Worm (Caenorhabditis elegans) whole organism, mixed stage, embryonic: Measurements from ENCODE around the gene srh-40.
A peak's percentile ranks its signal among the peaks of the same experiment; 100 is the strongest.

Experiments
- M03D4.4 ChIP-seq: sonication (generic microtip); optimal IDR thresholded peaks from 2 replicates; lab custom pipeline; 2017; ENCODE audit warnings: mild to moderate bottlenecking, missing genetic modification characterization, missing compliant biosample characterization
- bed-3 ChIP-seq: fragments of 200-800 bp; sonication (Bioruptor generic); optimal IDR thresholded peaks from 3 replicates; lab custom pipeline; 2018; ENCODE audit warnings: mild to moderate bottlenecking, missing genetic modification characterization, moderate library complexity, missing compliant biosample characterization
- blmp-1 ChIP-seq: fragments of 150-350 bp; optimal IDR thresholded peaks from 2 replicates; lab custom pipeline; 2014; ENCODE audit warnings: missing biosample characterization, missing genetic modification characterization
- ceh-39 ChIP-seq: fragments of 150-350 bp; optimal IDR thresholded peaks from 2 replicates; lab custom pipeline; 2014; ENCODE audit warnings: missing biosample characterization, missing genetic modification characterization
- ceh-43 ChIP-seq: fragments of 200-800 bp; sonication (Bioruptor generic); optimal IDR thresholded peaks from 2 replicates; lab custom pipeline; 2018; ENCODE audit warnings: mild to moderate bottlenecking, missing genetic modification characterization, moderate library complexity, missing compliant biosample characterization
- ceh-83 ChIP-seq: fragments of 200-800 bp; sonication (Bioruptor generic); optimal IDR thresholded peaks from 2 replicates; lab custom pipeline; 2018; ENCODE audit warnings: mild to moderate bottlenecking, missing genetic modification characterization, missing compliant biosample characterization
- ces-1 ChIP-seq: fragments of 150-350 bp; optimal IDR thresholded peaks from 2 replicates; lab custom pipeline; 2014; ENCODE audit warnings: missing biosample characterization, missing genetic modification reagents, missing genetic modification characterization
- cnd-1 ChIP-seq: fragments of 200-800 bp; sonication (Bioruptor generic); optimal IDR thresholded peaks from 2 replicates; lab custom pipeline; 2018; ENCODE audit warnings: mild to moderate bottlenecking, missing genetic modification characterization, missing compliant biosample characterization
- drap-1 ChIP-seq: fragments of 200-800 bp; sonication (Bioruptor generic); optimal IDR thresholded peaks from 3 replicates; lab custom pipeline; 2018; ENCODE audit warnings: mild to moderate bottlenecking, missing genetic modification characterization, missing compliant biosample characterization
- elt-1 ChIP-seq: sonication (generic microtip); optimal IDR thresholded peaks from 2 replicates; lab custom pipeline; 2017; ENCODE audit warnings: missing genetic modification characterization, mild to moderate bottlenecking, missing compliant biosample characterization, antibody characterized with exemption, moderate library complexity, borderline replicate concordance; ENCODE audit not compliant: insufficient read depth
- elt-3 ChIP-seq: fragments of 150-350 bp; optimal IDR thresholded peaks from 2 replicates; lab custom pipeline; 2014; ENCODE audit warnings: missing biosample characterization, missing genetic modification characterization
- flh-1 ChIP-seq: fragments of 200-800 bp; sonication (Bioruptor generic); optimal IDR thresholded peaks from 2 replicates; lab custom pipeline; 2018; ENCODE audit warnings: mild to moderate bottlenecking, missing genetic modification characterization, moderate library complexity, missing compliant biosample characterization
- ham-2 ChIP-seq: fragments of 200-800 bp; sonication (Bioruptor generic); optimal IDR thresholded peaks from 2 replicates; lab custom pipeline; 2018; ENCODE audit warnings: mild to moderate bottlenecking, missing genetic modification characterization, missing compliant biosample characterization
- hlh-1 ChIP-seq: fragments of 150-350 bp; optimal IDR thresholded peaks from 2 replicates; lab custom pipeline; 2014; ENCODE audit warnings: missing biosample characterization, missing genetic modification reagents, missing genetic modification characterization
- lin-13 ChIP-seq: fragments of 150-350 bp; optimal IDR thresholded peaks from 2 replicates; lab custom pipeline; 2014; ENCODE audit warnings: missing biosample characterization, missing genetic modification characterization
- lin-32 ChIP-seq: fragments of 200-800 bp; sonication (Bioruptor generic); optimal IDR thresholded peaks from 2 replicates; lab custom pipeline; 2018; ENCODE audit warnings: mild to moderate bottlenecking, missing genetic modification characterization, missing compliant biosample characterization
- mab-5 ChIP-seq: fragments of 150-350 bp; optimal IDR thresholded peaks from 2 replicates; lab custom pipeline; 2014; ENCODE audit warnings: missing biosample characterization, missing genetic modification characterization
- mep-1 ChIP-seq: fragments of 150-350 bp; optimal IDR thresholded peaks from 2 replicates; lab custom pipeline; 2017; ENCODE audit warnings: missing biosample characterization, missing genetic modification reagents, missing genetic modification characterization, inconsistent platforms
- mls-2 ChIP-seq: sonication (generic microtip); optimal IDR thresholded peaks from 2 replicates; lab custom pipeline; 2016; ENCODE audit warnings: mild to moderate bottlenecking, missing genetic modification characterization, moderate library complexity, missing compliant biosample characterization
- nhr-12 ChIP-seq: fragments of 150-350 bp; optimal IDR thresholded peaks from 2 replicates; lab custom pipeline; 2014; ENCODE audit warnings: missing biosample characterization, missing genetic modification characterization
- nhr-2 ChIP-seq: fragments of 150-350 bp; optimal IDR thresholded peaks from 2 replicates; lab custom pipeline; 2014; ENCODE audit warnings: missing biosample characterization, missing genetic modification characterization
- nhr-237 ChIP-seq: fragments of 150-350 bp; optimal IDR thresholded peaks from 2 replicates; lab custom pipeline; 2014; ENCODE audit warnings: missing biosample characterization, missing genetic modification characterization
- nhr-76 ChIP-seq: sonication (generic microtip); optimal IDR thresholded peaks from 2 replicates; lab custom pipeline; 2017; ENCODE audit warnings: missing biosample characterization, missing genetic modification characterization
- sem-2 ChIP-seq: fragments of 200-800 bp; sonication (Bioruptor generic); optimal IDR thresholded peaks from 2 replicates; lab custom pipeline; 2018; ENCODE audit warnings: mild to moderate bottlenecking, missing genetic modification characterization, missing compliant biosample characterization
- snpc-4 ChIP-seq: fragments of 150-350 bp; optimal IDR thresholded peaks from 2 replicates; lab custom pipeline; 2014; ENCODE audit warnings: missing biosample characterization, missing genetic modification characterization
- sptf-1 ChIP-seq: sonication (generic microtip); optimal IDR thresholded peaks from 2 replicates; lab custom pipeline; 2017; ENCODE audit warnings: mild to moderate bottlenecking, missing genetic modification characterization, moderate library complexity, missing compliant biosample characterization
- tbx-8 ChIP-seq: fragments of 200-800 bp; sonication (Bioruptor generic); optimal IDR thresholded peaks from 2 replicates; lab custom pipeline; 2018; ENCODE audit warnings: mild to moderate bottlenecking, missing genetic modification characterization, moderate library complexity, missing compliant biosample characterization
- unc-120 ChIP-seq: sonication (generic microtip); optimal IDR thresholded peaks from 2 replicates; lab custom pipeline; 2017; ENCODE audit warnings: missing genetic modification characterization, missing compliant biosample characterization; ENCODE audit not compliant: poor library complexity, severe bottlenecking
- unc-39 ChIP-seq: fragments of 150-350 bp; optimal IDR thresholded peaks from 2 replicates; lab custom pipeline; 2014; ENCODE audit warnings: missing biosample characterization, missing genetic modification characterization
- unc-62 ChIP-seq: fragments of 150-350 bp; optimal IDR thresholded peaks from 2 replicates; lab custom pipeline; 2014; ENCODE audit warnings: missing biosample characterization, missing genetic modification reagents, missing genetic modification characterization
- zip-8 ChIP-seq: fragments of 150-350 bp; optimal IDR thresholded peaks from 2 replicates; lab custom pipeline; 2014; ENCODE audit warnings: missing biosample characterization, missing genetic modification characterization
- ztf-11 ChIP-seq: fragments of 150-350 bp; optimal IDR thresholded peaks from 2 replicates; lab custom pipeline; 2014; ENCODE audit warnings: missing biosample characterization, missing genetic modification characterization

srh-40 gene

DNA sequence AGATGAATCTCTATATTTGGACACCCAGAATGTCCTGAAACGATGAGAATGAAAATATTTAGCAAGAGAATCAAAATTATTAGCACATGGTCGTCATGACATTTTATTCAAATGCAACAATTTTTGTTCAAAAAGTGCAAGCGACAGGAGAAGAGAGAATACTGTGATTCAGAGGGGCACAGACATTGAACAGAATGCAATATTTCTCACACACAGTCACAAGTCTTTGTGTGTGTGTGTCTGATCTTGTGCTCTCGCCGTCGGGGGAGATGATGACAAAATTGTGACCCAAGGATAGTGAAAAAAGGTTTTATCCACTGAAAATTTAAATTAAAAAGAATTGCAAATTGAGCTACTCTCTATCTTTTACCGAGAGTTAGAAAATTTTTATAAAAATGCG, 7.4 kb upstream of the srh-40 start:
- TF ChIP-seq elt-1 (tag; lab: Kevin White, UChicago) (no peak), tbx-8 (GFP tag; lab: Kevin White, UChicago) (no peak), M03D4.4 (no peak), ceh-43 (no peak), sptf-1 (no peak), unc-62 (GFP tag; lab: Kevin White, UChicago) (no peak), nhr-2 (tag; lab: Kevin White, UChicago) (no peak), flh-1 (GFP tag; lab: Kevin White, UChicago) (no peak), bed-3 (GFP tag; lab: Kevin White, UChicago) (no peak), snpc-4 (tag; lab: Kevin White, UChicago) (no peak), elt-3 (no peak), mls-2 (tag; lab: Kevin White, UChicago) (no peak), zip-8 (tag; lab: Kevin White, UChicago) (no peak), ceh-83 (GFP tag; lab: Kevin White, UChicago) (no peak), unc-39 (tag; lab: Kevin White, UChicago) (no peak), hlh-1 (no peak), nhr-12 (tag; lab: Kevin White, UChicago) (no peak), cnd-1 (tag; lab: Kevin White, UChicago) (no peak), ces-1 (GFP tag; lab: Kevin White, UChicago) (no peak)

DNA sequence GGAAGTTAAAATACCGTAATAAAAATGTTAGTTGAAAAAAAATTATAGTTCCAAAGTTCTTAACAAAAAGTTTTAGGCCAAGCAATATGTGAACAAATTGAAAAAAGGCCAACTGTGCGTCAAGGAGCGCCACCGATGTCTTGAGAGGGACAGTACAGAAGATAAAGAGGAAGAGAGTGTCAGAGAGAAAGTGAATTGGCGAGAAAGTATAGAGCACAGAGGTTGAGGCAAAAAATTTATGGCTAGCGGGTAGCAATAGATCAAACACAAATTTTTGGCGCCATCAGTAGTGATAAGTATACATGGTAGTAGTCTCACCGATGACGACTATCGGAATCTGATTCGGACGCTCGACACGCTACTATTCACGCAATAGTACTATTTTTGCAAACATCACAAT, 6.3 kb upstream of the srh-40 start:
- no peak for TF ChIP-seq elt-1 (tag; lab: Kevin White, UChicago)
- no peak for TF ChIP-seq tbx-8 (GFP tag; lab: Kevin White, UChicago)
- no peak for TF ChIP-seq elt-3
- TF ChIP-seq mls-2 (tag; lab: Kevin White, UChicago), result no peak

DNA sequence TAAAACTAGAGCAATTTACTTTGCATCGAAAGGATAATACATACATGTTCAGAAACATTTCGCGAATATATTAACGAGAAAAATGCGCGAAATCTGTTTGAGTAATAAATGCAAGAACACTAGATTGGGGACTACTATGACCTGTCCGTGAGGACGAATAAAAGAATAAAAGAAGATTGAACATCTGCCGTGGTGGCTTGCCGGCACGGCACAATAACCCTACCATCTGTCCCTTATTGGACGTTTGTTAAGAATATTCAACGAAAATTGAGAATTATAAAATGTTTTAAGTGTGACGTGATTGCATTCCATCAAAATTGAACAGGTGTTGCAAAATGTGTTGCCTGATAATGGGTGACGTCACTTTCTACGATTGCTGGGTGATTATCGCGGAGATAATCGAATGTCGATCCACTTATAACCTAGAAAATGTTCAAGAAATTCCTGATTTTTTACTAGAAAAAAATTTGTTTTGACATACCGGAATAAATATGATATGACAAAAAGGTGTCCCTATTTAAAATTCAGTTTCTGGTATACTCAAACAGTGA, 5.1 kb upstream of the srh-40 start:
- TF ChIP-seq zip-8 (tag; lab: Kevin White, UChicago) (no peak), tbx-8 (GFP tag; lab: Kevin White, UChicago) (no peak), cnd-1 (tag; lab: Kevin White, UChicago) (peak; percentile 96), lin-32 (peak; percentile 98), lin-13 (tag; lab: Kevin White, UChicago) (peak; percentile 9), mep-1 (tag; lab: Kevin White, UChicago) (no peak), bed-3 (GFP tag; lab: Kevin White, UChicago) (no peak), nhr-2 (tag; lab: Kevin White, UChicago) (peak; percentile 56), hlh-1 (peak; percentile 25), ztf-11 (no peak), mab-5 (tag; lab: Kevin White, UChicago) (no peak), ceh-83 (GFP tag; lab: Kevin White, UChicago) (no peak), mls-2 (tag; lab: Kevin White, UChicago) (peak; percentile 53), ces-1 (GFP tag; lab: Kevin White, UChicago) (peak; percentile 4), unc-62 (GFP tag; lab: Kevin White, UChicago) (peak; percentile 39), elt-1 (tag; lab: Kevin White, UChicago) (peak; percentile 88)
- TF ChIP-seq, all 35 proteins: peak for 9

DNA sequence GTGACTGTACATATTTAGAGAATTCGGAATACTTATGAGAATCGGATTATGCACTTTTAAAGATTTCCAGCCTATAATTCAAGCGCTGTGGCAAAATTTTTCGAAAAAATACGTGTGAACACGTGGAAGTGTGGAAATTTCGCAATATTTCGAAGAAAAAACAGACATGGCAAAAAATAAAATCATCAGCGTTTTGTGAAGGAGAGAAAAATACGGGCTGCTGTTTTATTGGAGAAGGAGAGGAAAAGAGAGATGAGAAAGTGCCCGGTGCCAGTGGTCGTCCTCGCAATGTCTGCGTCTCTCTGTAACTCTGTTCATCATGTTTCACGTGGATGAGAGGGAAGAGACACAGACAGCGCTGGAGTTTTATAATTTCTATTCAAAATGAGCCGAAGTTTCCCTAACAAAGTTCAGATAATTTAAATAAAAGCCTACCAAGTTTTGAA, 4.6 kb upstream of the srh-40 start:
- TF ChIP-seq nhr-2 (tag; lab: Kevin White, UChicago) (no peak), ces-1 (GFP tag; lab: Kevin White, UChicago) (peak; percentile 75), ceh-39 (tag; lab: Kevin White, UChicago) (peak; percentile 6), lin-13 (tag; lab: Kevin White, UChicago) (no peak), unc-62 (GFP tag; lab: Kevin White, UChicago) (peak; percentile 18), hlh-1 (peak; percentile 83)
- TF ChIP-seq, all 35 proteins: peak for 4

DNA sequence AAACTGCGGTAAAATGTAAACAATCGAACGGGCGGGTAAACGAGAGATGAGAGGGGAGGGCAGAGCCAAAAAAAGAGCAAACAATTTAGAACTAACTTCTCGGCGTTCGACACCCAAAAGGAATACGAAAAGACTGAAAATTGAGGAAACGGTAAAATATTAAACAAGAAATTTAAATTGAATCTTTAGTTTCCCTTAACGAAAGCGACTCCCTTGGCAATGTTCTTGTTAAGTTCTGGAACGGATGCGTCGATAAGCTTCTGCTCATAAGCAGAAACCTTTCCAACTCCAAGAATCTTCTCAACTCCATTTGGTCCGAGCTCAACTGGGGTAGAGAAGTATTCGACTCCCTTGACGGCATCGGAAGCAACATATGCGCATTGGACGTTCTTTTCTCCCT, 4.0 kb upstream of the srh-40 start:
- TF ChIP-seq nhr-76 (tag; lab: Kevin White, UChicago) (no peak), mls-2 (tag; lab: Kevin White, UChicago) (no peak), unc-120 (tag; lab: Kevin White, UChicago) (no peak)

DNA sequence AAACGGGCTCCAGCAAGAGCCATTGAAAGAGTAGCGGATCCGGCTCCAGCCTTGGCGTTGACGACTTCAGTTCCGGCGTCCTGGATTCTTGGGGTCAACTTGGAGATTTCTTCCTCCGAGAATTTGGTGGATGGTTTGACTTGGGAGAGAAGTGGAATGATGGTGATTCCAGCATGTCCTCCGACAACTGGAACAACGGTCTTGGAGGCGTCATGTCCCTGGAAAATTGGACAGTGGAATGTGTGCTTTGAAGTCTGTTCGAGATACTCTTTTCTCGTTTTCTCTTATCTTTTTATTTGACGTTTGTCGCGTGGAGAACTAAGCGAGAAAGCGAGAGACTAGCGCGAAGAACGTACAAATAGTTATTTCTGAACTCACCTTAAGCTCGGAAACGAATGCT, 3.6 kb upstream of the srh-40 start:
- TF ChIP-seq sem-2 (GFP tag; lab: Kevin White, UChicago) (no peak), blmp-1 (tag; lab: Kevin White, UChicago) (no peak), ham-2 (GFP tag; lab: Kevin White, UChicago) (no peak), ceh-43 (no peak), drap-1 (no peak), nhr-76 (tag; lab: Kevin White, UChicago) (no peak), mep-1 (tag; lab: Kevin White, UChicago) (no peak), ces-1 (GFP tag; lab: Kevin White, UChicago) (no peak), M03D4.4 (no peak), ceh-39 (tag; lab: Kevin White, UChicago) (no peak), flh-1 (GFP tag; lab: Kevin White, UChicago) (no peak), lin-32 (no peak), ztf-11 (no peak), nhr-2 (tag; lab: Kevin White, UChicago) (no peak), nhr-237 (tag; lab: Kevin White, UChicago) (no peak), unc-120 (tag; lab: Kevin White, UChicago) (no peak)
